Worm (Caenorhabditis elegans) whole organism, late embryonic: ENCODE results near the gene C03C10.7.

Source experiments
- ama-1 ChIP-seq: fragments of 150-350 bp; optimal IDR thresholded peaks from 2 replicates; lab custom pipeline; 2014
- ceh-2 ChIP-seq: sonication (generic microtip); optimal IDR thresholded peaks from 2 replicates; lab custom pipeline; 2016; ENCODE audit warnings: missing genotype, missing genetic modification characterization, missing compliant biosample characterization
- dmd-4 ChIP-seq: sonication (generic microtip); optimal IDR thresholded peaks from 2 replicates; lab custom pipeline; 2016; ENCODE audit warnings: borderline replicate concordance, missing genetic modification characterization, missing compliant biosample characterization
- dve-1 ChIP-seq: sonication (generic microtip); optimal IDR thresholded peaks from 2 replicates; lab custom pipeline; 2017; ENCODE audit warnings: antibody characterized with exemption, mild to moderate bottlenecking, missing genetic modification characterization, missing compliant biosample characterization
- nhr-11 ChIP-seq: fragments of 150-350 bp; optimal IDR thresholded peaks from 2 replicates; lab custom pipeline; 2014; ENCODE audit warnings: missing biosample characterization, missing genetic modification characterization

ce11 chrIII:4101016-4101415 is 5.2 kb downstream of the C03C10.7 start:
- TF ChIP-seq ceh-2 (tag; lab: Kevin White, UChicago) (no peak), dmd-4 (tag; lab: Kevin White, UChicago) (no peak), ama-1 (lab: Kevin White, UChicago) (no peak), dve-1 (tag; lab: Kevin White, UChicago) (no peak), nhr-11 (no peak)
